Worm (Caenorhabditis elegans) whole organism, early embryonic: ENCODE measurements around the gene swan-1.

Experiments
- F13C5.2 ChIP-seq: sonication (generic microtip); optimal IDR thresholded peaks from 2 replicates; lab custom pipeline; 2017; ENCODE audit warnings: mild to moderate bottlenecking, missing genetic modification characterization, inconsistent platforms, missing compliant biosample characterization
- aly-1 ChIP-seq: sonication (generic microtip); optimal IDR thresholded peaks from 2 replicates; lab custom pipeline; 2016; ENCODE audit warnings: missing genetic modification characterization, missing compliant biosample characterization
- ama-1 ChIP-seq: fragments of 150-350 bp; optimal IDR thresholded peaks from 2 replicates; lab custom pipeline; 2014
- ceh-36 ChIP-seq: sonication (generic microtip); optimal IDR thresholded peaks from 2 replicates; lab custom pipeline; 2016; ENCODE audit warnings: missing genetic modification characterization, inconsistent platforms, missing compliant biosample characterization
- ets-7 ChIP-seq: sonication (generic microtip); optimal IDR thresholded peaks from 2 replicates; lab custom pipeline; 2016; ENCODE audit warnings: missing genotype, missing genetic modification characterization, missing compliant biosample characterization
- flt-1 ChIP-seq: fragments of 200-800 bp; sonication (Bioruptor generic); IDR thresholded peaks from 2 replicates; pipeline ENCODE4 v1.3.6; 2022; ENCODE audit warnings: missing genetic modification characterization, missing compliant biosample characterization
- hmg-4 ChIP-seq: fragments of 200-800 bp; sonication (Bioruptor generic); optimal IDR thresholded peaks from 2 replicates; lab custom pipeline; 2018; ENCODE audit warnings: mild to moderate bottlenecking, missing genetic modification characterization, missing compliant biosample characterization
- scrt-1 ChIP-seq: fragments of 200-800 bp; sonication (Bioruptor generic); IDR thresholded peaks from 2 replicates; pipeline ENCODE4 v1.3.6; 2022; ENCODE audit warnings: missing genetic modification characterization, missing compliant biosample characterization
- tbx-11 ChIP-seq: fragments of 200-800 bp; sonication (Bioruptor generic); IDR thresholded peaks from 2 replicates; pipeline ENCODE4 v1.3.6; 2022; ENCODE audit warnings: missing genetic modification characterization, missing compliant biosample characterization
- tbx-37 ChIP-seq: fragments of 200-800 bp; sonication (Bioruptor generic); conservative IDR thresholded peaks from 2 replicates; pipeline ENCODE4 v1.3.6; 2022; ENCODE audit warnings: missing genetic modification reagents, missing genetic modification characterization, missing compliant biosample characterization
- tra-4 ChIP-seq: sonication (generic microtip); optimal IDR thresholded peaks from 2 replicates; lab custom pipeline; 2017; ENCODE audit warnings: missing genetic modification characterization, missing compliant biosample characterization

- TF ChIP-seq scrt-1 (no peak), ama-1 (no peak), aly-1 (tag; lab: Kevin White, UChicago) (no peak), tra-4 (tag; lab: Kevin White, UChicago) (no peak), ceh-36 (tag; lab: Kevin White, UChicago) (no peak), tbx-11 (GFP tag; lab: Robert Waterston, UW) (no peak), tbx-37 (no peak), flt-1 (GFP tag; lab: Robert Waterston, UW) (no peak), F13C5.2 (no peak), ets-7 (tag; lab: Kevin White, UChicago) (no peak), hmg-4 (GFP tag; lab: Kevin White, UChicago) (no peak)
These were observed 44.5 kb downstream of the swan-1 start, which contains the start of gene F20G2.6 for ce11 chrV:13762426-13763127.
